Fruit fly (Drosophila melanogaster): ENCODE results near the gene oc.

Gene oc

DNA sequence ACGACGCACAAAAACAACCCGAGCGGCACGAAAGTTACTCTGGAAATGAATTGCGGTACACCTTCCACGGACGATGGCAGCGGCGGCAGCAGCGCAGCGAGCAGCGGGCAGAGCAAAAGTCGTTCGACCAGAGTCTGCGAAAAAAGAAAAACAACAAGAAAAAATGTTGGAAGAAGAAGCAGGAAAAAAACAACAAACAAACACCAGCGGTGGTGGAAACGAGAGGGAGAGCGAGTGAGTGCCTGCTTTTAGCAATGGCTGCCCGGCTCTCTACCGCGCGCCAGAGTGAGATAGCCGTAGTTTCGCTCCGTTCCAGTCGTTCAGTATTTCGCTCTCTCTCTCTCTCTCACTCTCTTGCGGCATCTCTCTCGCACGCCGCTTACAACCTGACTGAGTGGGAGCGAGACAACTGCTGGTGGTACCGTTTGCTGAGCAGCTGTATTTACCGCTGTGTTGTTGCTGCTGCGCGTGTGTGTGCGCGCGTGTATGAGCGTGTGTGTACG is at the start of gene oc (continued):
- TF ChIP-seq Bgb (GFP tag; IDR thresholded peaks at IDR 0.05; ENCODE audit: partially characterized antibody) (peak; percentile 26; the same call in 1 of the 2 replicates), az2 (GFP tag; optimal IDR thresholded peaks at IDR 0.05) (no peak), CG2889 (GFP tag; IDR thresholded peaks at IDR 0.05) (no peak), Hand (GFP tag; optimal IDR thresholded peaks at IDR 0.05) (no peak), CG13287 (GFP tag; IDR thresholded peaks at IDR 0.05; ENCODE audit: partially characterized antibody) (peak; percentile 42; the same call in 1 of the 2 replicates), danr (GFP tag; IDR thresholded peaks at IDR 0.05) (no peak), CG3407 (GFP tag; optimal IDR thresholded peaks at IDR 0.05) (no peak), D19A (tag; optimal IDR thresholded peaks at IDR 0.05) (no peak), z (GFP tag; IDR thresholded peaks at IDR 0.05) (no peak), CG14710 (tag; optimal IDR thresholded peaks at IDR 0.05) (peak; percentile 10), CG4404 (GFP tag; IDR thresholded peaks at IDR 0.05) (no peak), CG12219 (GFP tag; optimal IDR thresholded peaks at IDR 0.05) (no peak), Blimp-1 (GFP tag; optimal IDR thresholded peaks at IDR 0.05) (no peak), Elba2 (GFP tag; optimal IDR thresholded peaks at IDR 0.05) (no peak), Meics (GFP tag; optimal IDR thresholded peaks at IDR 0.05) (no peak), CG8089 (GFP tag; optimal IDR thresholded peaks at IDR 0.05) (no peak), ab (GFP tag; optimal IDR thresholded peaks at IDR 0.05) (no peak), CG11695 (GFP tag; IDR thresholded peaks at IDR 0.05) (0 out of 3 replicates have a peak, but pooled peaks have one; percentile 27), grn (GFP tag; optimal IDR thresholded peaks at IDR 0.05) (no peak), CG17802 (tag; optimal IDR thresholded peaks at IDR 0.05) (no peak), slp2 (GFP tag; optimal IDR thresholded peaks at IDR 0.05) (no peak), tll (GFP tag; optimal IDR thresholded peaks at IDR 0.05) (peak; percentile 90 to 99), Doc2 (GFP tag; IDR thresholded peaks at IDR 0.05) (no peak), dati (GFP tag; IDR thresholded peaks at IDR 0.05) (no peak), Oli (tag; optimal IDR thresholded peaks at IDR 0.05) (no peak), sens-2 (GFP tag; IDR thresholded peaks at IDR 0.05) (no peak), CG2129 (GFP tag; IDR thresholded peaks at IDR 0.05; ENCODE audit: partially characterized antibody) (no peak), pita (GFP tag; optimal IDR thresholded peaks at IDR 0.05) (no peak), CG18619 (GFP tag; optimal IDR thresholded peaks at IDR 0.05) (no peak), hbn (GFP tag; IDR thresholded peaks at IDR 0.05; ENCODE audit: partially characterized antibody) (no peak), Nf-YC (tag; optimal IDR thresholded peaks at IDR 0.05) (peak; percentile 99), CG7372 (GFP tag; IDR thresholded peaks at IDR 0.05) (no peak), CG13123 (GFP tag; optimal IDR thresholded peaks at IDR 0.05) (no peak), ttk (GFP tag; IDR thresholded peaks at IDR 0.05) (no peak), NfI (GFP tag; optimal IDR thresholded peaks at IDR 0.05) (no peak), tio (GFP tag; optimal IDR thresholded peaks at IDR 0.05) (no peak), CG11504 (tag; optimal IDR thresholded peaks at IDR 0.05) (no peak), Awh (GFP tag; IDR thresholded peaks at IDR 0.05) (no peak), tgo (GFP tag; IDR thresholded peaks at IDR 0.05) (no peak), HHEX (GFP tag; optimal IDR thresholded peaks at IDR 0.05) (no peak), CG30403 (GFP tag; optimal IDR thresholded peaks at IDR 0.05) (no peak), kni (GFP tag; optimal IDR thresholded peaks at IDR 0.05) (peak; percentile 60), CG1647 (GFP tag; optimal IDR thresholded peaks at IDR 0.05) (no peak), Fer3 (tag; optimal IDR thresholded peaks at IDR 0.05) (no peak), al (GFP tag; IDR thresholded peaks at IDR 0.05) (no peak), CG3281 (GFP tag; optimal IDR thresholded peaks at IDR 0.05) (no peak), CG18011 (GFP tag; optimal IDR thresholded peaks at IDR 0.05) (no peak), Ets65A (GFP tag) (no peak), oc (tag; optimal IDR thresholded peaks at IDR 0.05) (peak; percentile 88), CG7357 (GFP tag; IDR thresholded peaks at IDR 0.05) (no peak), CG11085 (GFP tag; IDR thresholded peaks at IDR 0.05) (no peak)
